Worm (Caenorhabditis elegans) whole organism, L4 larva: ENCODE data around the gene snt-7.

ENCODE experiments used
- arid-1 ChIP-seq: fragments of 200-800 bp; sonication (Bioruptor generic); conservative IDR thresholded peaks from 2 replicates; pipeline ENCODE4 v1.3.6; 2022; ENCODE audit warnings: missing genetic modification reagents, missing genetic modification characterization, missing compliant biosample characterization
- jun-1 ChIP-seq: fragments of 150-350 bp; optimal IDR thresholded peaks from 2 replicates; lab custom pipeline; 2014; ENCODE audit warnings: missing biosample characterization, missing genetic modification reagents, missing genetic modification characterization
- nhr-111 ChIP-seq: fragments of 200-800 bp; sonication (Bioruptor generic); optimal IDR thresholded peaks from 2 replicates; lab custom pipeline; 2018; ENCODE audit warnings: mild to moderate bottlenecking, missing genetic modification characterization, missing compliant biosample characterization
- nhr-77 ChIP-seq: fragments of 150-350 bp; optimal IDR thresholded peaks from 2 replicates; lab custom pipeline; 2014; ENCODE audit warnings: missing biosample characterization, missing genetic modification characterization

ce11 chrX:15148389-15148788 is 50.6 kb downstream of the snt-7 start:
- TF ChIP-seq nhr-77 (tag; lab: Kevin White, UChicago), result no peak
- TF ChIP-seq nhr-111 (GFP tag; lab: Kevin White, UChicago), result no peak
- TF ChIP-seq arid-1 (GFP tag; lab: Robert Waterston, UW), result no peak
- TF ChIP-seq jun-1, result no peak
